Comparison of ENCODE assay signal across 5 fruit fly cellular contexts in genomic region chr3R:10412550-10413459, dm6.
A peak's percentile ranks its signal among the peaks of the same experiment; 100 is the strongest.
TF ChIP-seq lines count a peak whose summit lies in the region.

Gene Irp-1B, minus strand, starts transcription at chr3R:10412869.
Gene Rrp46, plus strand, starts transcription at chr3R:10413301.

- TF ChIP-seq CTCF in whole organism, embryonic (GFP tag; optimal IDR thresholded peaks at IDR 0.05; lab: Kevin White, UChicago) = no peak

TF ChIP-seq in whole organism, adult, 20 proteins besides CTCF, POLR2A, EP300 and RAD21 (continues in another document):
- peak; percentile 18 for TF ChIP-seq cic (GFP tag; optimal IDR thresholded peaks at IDR 0.05; lab: Kevin White, UChicago)
- TF ChIP-seq CG33017 (tag; optimal IDR thresholded peaks at IDR 0.05; lab: Kevin White, UChicago) = no peak
- no peak for TF ChIP-seq CG7101 (tag; optimal IDR thresholded peaks at IDR 0.05; lab: Kevin White, UChicago)
- TF ChIP-seq tj (GFP tag; optimal IDR thresholded peaks at IDR 0.05; lab: Kevin White, UChicago) = peak; percentile 39
- TF ChIP-seq CG1620 (GFP tag; optimal IDR thresholded peaks at IDR 0.05; lab: Kevin White, UChicago) = peak; percentile 37
- TF ChIP-seq Hr96 (GFP tag; optimal IDR thresholded peaks at IDR 0.05; lab: Kevin White, UChicago) = no peak
- no peak for TF ChIP-seq CG11617 (GFP tag; optimal IDR thresholded peaks at IDR 0.05; lab: Kevin White, UChicago)
- peak; percentile 11 for TF ChIP-seq Mnt (GFP tag; optimal IDR thresholded peaks at IDR 0.05; lab: Kevin White, UChicago)
- TF ChIP-seq CG14711 (tag; optimal IDR thresholded peaks at IDR 0.05; lab: Kevin White, UChicago) = no peak
- peak; percentile 8 for TF ChIP-seq CG12768 (GFP tag; optimal IDR thresholded peaks at IDR 0.05; lab: Kevin White, UChicago)
- peak; percentile 33 for TF ChIP-seq Crg-1 (GFP tag; optimal IDR thresholded peaks at IDR 0.05; lab: Kevin White, UChicago)
- no peak for TF ChIP-seq CG7045 (GFP tag; optimal IDR thresholded peaks at IDR 0.05; lab: Kevin White, UChicago)
- TF ChIP-seq kay (GFP tag; lab: Kevin White, UChicago; ENCODE audit: borderline replicate concordance) = no peak
- TF ChIP-seq bab1 (GFP tag; optimal IDR thresholded peaks at IDR 0.05; lab: Kevin White, UChicago) = no peak
- TF ChIP-seq toe (GFP tag; optimal IDR thresholded peaks at IDR 0.05; lab: Kevin White, UChicago) = peak; percentile 32
- TF ChIP-seq CG5204 (GFP tag; optimal IDR thresholded peaks at IDR 0.05; lab: Kevin White, UChicago) = no peak
- TF ChIP-seq ovo (GFP tag; optimal IDR thresholded peaks at IDR 0.05; lab: Kevin White, UChicago) = no peak
- TF ChIP-seq Clk (GFP tag; optimal IDR thresholded peaks at IDR 0.05; lab: Kevin White, UChicago) = no peak
- TF ChIP-seq pad (GFP tag; optimal IDR thresholded peaks at IDR 0.05; lab: Kevin White, UChicago) = no peak

TF ChIP-seq in whole organism, embryonic, 481 proteins besides CTCF, POLR2A, EP300 and RAD21 (continues in another document):
- no peak for TF ChIP-seq eve (GFP tag; optimal IDR thresholded peaks at IDR 0.05; lab: Kevin White, UChicago)
- peak; percentile 26 for TF ChIP-seq CG11504 (tag; optimal IDR thresholded peaks at IDR 0.05; lab: Kevin White, UChicago)
- no peak for TF ChIP-seq wek (GFP tag; optimal IDR thresholded peaks at IDR 0.05; lab: Kevin White, UChicago)
- TF ChIP-seq dm (GFP tag; optimal IDR thresholded peaks at IDR 0.05; lab: Kevin White, UChicago) = peak; percentile 65
- no peak for TF ChIP-seq emc (GFP tag; optimal IDR thresholded peaks at IDR 0.05; lab: Kevin White, UChicago)
- no peak for TF ChIP-seq CG15073 (GFP tag; optimal IDR thresholded peaks at IDR 0.05; lab: Kevin White, UChicago)
- no peak for TF ChIP-seq gsb-n (tag; optimal IDR thresholded peaks at IDR 0.05; lab: Kevin White, UChicago)
- no peak for TF ChIP-seq CG2202 (tag; optimal IDR thresholded peaks at IDR 0.05; lab: Kevin White, UChicago)
- no peak for TF ChIP-seq CG15269 (tag; optimal IDR thresholded peaks at IDR 0.05; lab: Kevin White, UChicago)
- TF ChIP-seq CG13287 (GFP tag; IDR thresholded peaks at IDR 0.05; lab: Robert Waterston, UW; ENCODE audit: partially characterized antibody) = peak; percentile 94
- no peak for TF ChIP-seq Usf (GFP tag; optimal IDR thresholded peaks at IDR 0.05; lab: Kevin White, UChicago)
- peak; percentile 88 for TF ChIP-seq Scr (GFP tag; IDR thresholded peaks at IDR 0.05; lab: Robert Waterston, UW; ENCODE audit: partially characterized antibody)
- peak in 1 of 2 experiments; percentile 34 for TF ChIP-seq Hr78 (GFP tag; optimal IDR thresholded peaks at IDR 0.05; lab: Kevin White, UChicago)
- no peak for TF ChIP-seq Tbp (GFP tag; optimal IDR thresholded peaks at IDR 0.05; lab: Kevin White, UChicago)
- no peak for TF ChIP-seq CG17186 (GFP tag; optimal IDR thresholded peaks at IDR 0.05; lab: Kevin White, UChicago)
- no peak for TF ChIP-seq bigmax (GFP tag; optimal IDR thresholded peaks at IDR 0.05; lab: Kevin White, UChicago)
- no peak for TF ChIP-seq CG11247 (GFP tag; IDR thresholded peaks at IDR 0.05; lab: Robert Waterston, UW)
- TF ChIP-seq B-H1 (GFP tag; IDR thresholded peaks at IDR 0.05; lab: Robert Waterston, UW) = no peak

TF ChIP-seq in whole organism, prepupa, 60 proteins besides CTCF, POLR2A, EP300 and RAD21:
- TF ChIP-seq CG8119 (GFP tag; IDR thresholded peaks at IDR 0.05; lab: Robert Waterston, UW) (peak; percentile 23; the same call in 1 of the 3 replicates), CG6854 (GFP tag; optimal IDR thresholded peaks at IDR 0.05; lab: Kevin White, UChicago) (peak; percentile 5), CG16779 (tag; optimal IDR thresholded peaks at IDR 0.05; lab: Kevin White, UChicago) (peak; percentile 21), Sox102F (GFP tag; optimal IDR thresholded peaks at IDR 0.05; lab: Kevin White, UChicago) (no peak), CG3032 (tag; optimal IDR thresholded peaks at IDR 0.05; lab: Kevin White, UChicago) (peak; percentile 3), Eip78C (GFP tag; lab: Kevin White, UChicago) (peak; percentile 66), Hr39 (GFP tag; optimal IDR thresholded peaks at IDR 0.05; lab: Kevin White, UChicago) (no peak), CG6276 (GFP tag; optimal IDR thresholded peaks at IDR 0.05; lab: Kevin White, UChicago) (no peak), pdm3 (GFP tag; optimal IDR thresholded peaks at IDR 0.05; lab: Kevin White, UChicago) (no peak), CG1621 (tag; optimal IDR thresholded peaks at IDR 0.05; lab: Kevin White, UChicago) (peak; percentile 28), CG11902 (GFP tag; optimal IDR thresholded peaks at IDR 0.05; lab: Kevin White, UChicago) (no peak), CG10669 (GFP tag; optimal IDR thresholded peaks at IDR 0.05; lab: Kevin White, UChicago) (no peak), dac (GFP tag; optimal IDR thresholded peaks at IDR 0.05; lab: Kevin White, UChicago) (no peak), Hr4 (GFP tag; optimal IDR thresholded peaks at IDR 0.05; lab: Kevin White, UChicago) (peak; percentile 24), esn (GFP tag; optimal IDR thresholded peaks at IDR 0.05; lab: Kevin White, UChicago) (peak; percentile 20), lz (GFP tag; optimal IDR thresholded peaks at IDR 0.05; lab: Kevin White, UChicago) (peak; percentile 20), cyc (GFP tag; optimal IDR thresholded peaks at IDR 0.05; lab: Kevin White, UChicago) (peak; percentile 3), Eip75B (GFP tag; optimal IDR thresholded peaks at IDR 0.05; lab: Kevin White, UChicago) (peak; percentile 16), CG9139 (GFP tag; optimal IDR thresholded peaks at IDR 0.05; lab: Kevin White, UChicago) (peak; percentile 31), CG6808 (GFP tag; optimal IDR thresholded peaks at IDR 0.05; lab: Kevin White, UChicago) (no peak)

TF ChIP-seq in whole organism, pupa, 21 proteins besides CTCF, POLR2A, EP300 and RAD21:
- TF ChIP-seq CG8301 (tag; optimal IDR thresholded peaks at IDR 0.05; lab: Kevin White, UChicago) = no peak
- TF ChIP-seq Ets98B (GFP tag; IDR thresholded peaks at IDR 0.05; lab: Robert Waterston, UW) = 0 out of 2 replicates have a peak, but pooled peaks have one; percentile 21
- peak; percentile 24 for TF ChIP-seq gl (tag; optimal IDR thresholded peaks at IDR 0.05; lab: Kevin White, UChicago)
- TF ChIP-seq EcR (GFP tag; optimal IDR thresholded peaks at IDR 0.05; lab: Kevin White, UChicago) = peak; percentile 92

TF ChIP-seq in whole organism, wandering third instar larva, 38 proteins besides CTCF, POLR2A, EP300 and RAD21:
- TF ChIP-seq Hr83 (GFP tag; optimal IDR thresholded peaks at IDR 0.05; lab: Kevin White, UChicago; ENCODE audit: poor library complexity, severe bottlenecking) (no peak), Dfd (GFP tag; optimal IDR thresholded peaks at IDR 0.05; lab: Kevin White, UChicago) (no peak), usp (GFP tag; optimal IDR thresholded peaks at IDR 0.05; lab: Kevin White, UChicago) (no peak), rgr (GFP tag; optimal IDR thresholded peaks at IDR 0.05; lab: Kevin White, UChicago) (peak; percentile 0), CG9705 (GFP tag; optimal IDR thresholded peaks at IDR 0.05; lab: Kevin White, UChicago) (no peak), pan (optimal IDR thresholded peaks at IDR 0.05; lab: Kevin White, UChicago) (no peak), dl (GFP tag; optimal IDR thresholded peaks at IDR 0.05; lab: Kevin White, UChicago; ENCODE audit: insufficient read depth in 1 of 2, partially characterized antibody in 2 of 2) (no peak), dmrt93B (GFP tag; optimal IDR thresholded peaks at IDR 0.05; lab: Kevin White, UChicago) (no peak), sv (GFP tag; optimal IDR thresholded peaks at IDR 0.05; lab: Kevin White, UChicago) (no peak), CrebA (GFP tag; optimal IDR thresholded peaks at IDR 0.05; lab: Kevin White, UChicago; ENCODE audit: borderline replicate concordance) (no peak), HLH106 (tag; optimal IDR thresholded peaks at IDR 0.05; lab: Kevin White, UChicago) (no peak), jim (GFP tag; optimal IDR thresholded peaks at IDR 0.05; lab: Kevin White, UChicago) (no peak), Mio (GFP tag; optimal IDR thresholded peaks at IDR 0.05; lab: Kevin White, UChicago) (no peak), dsf (GFP tag; optimal IDR thresholded peaks at IDR 0.05; lab: Kevin White, UChicago; ENCODE audit: borderline replicate concordance) (no peak), N (GFP tag; optimal IDR thresholded peaks at IDR 0.05; lab: Kevin White, UChicago) (no peak), Sp1 (GFP tag; optimal IDR thresholded peaks at IDR 0.05; lab: Kevin White, UChicago) (peak; percentile 6), Vsx2 (GFP tag; optimal IDR thresholded peaks at IDR 0.05; lab: Kevin White, UChicago; ENCODE audit: partially characterized antibody) (no peak), ey (GFP tag; optimal IDR thresholded peaks at IDR 0.05; lab: Kevin White, UChicago) (no peak), lola (GFP tag; optimal IDR thresholded peaks at IDR 0.05; lab: Kevin White, UChicago) (no peak), tai (GFP tag; optimal IDR thresholded peaks at IDR 0.05; lab: Kevin White, UChicago) (no peak), CG32264 (GFP tag; optimal IDR thresholded peaks at IDR 0.05; lab: Kevin White, UChicago) (no peak), sage (GFP tag; optimal IDR thresholded peaks at IDR 0.05; lab: Kevin White, UChicago) (no peak), Myc (optimal IDR thresholded peaks at IDR 0.05; lab: Kevin White, UChicago) (peak; percentile 9), OdsH (GFP tag; optimal IDR thresholded peaks at IDR 0.05; lab: Kevin White, UChicago) (peak; percentile 1), brk (GFP tag; optimal IDR thresholded peaks at IDR 0.05; lab: Kevin White, UChicago) (no peak), Rel (GFP tag; optimal IDR thresholded peaks at IDR 0.05; lab: Kevin White, UChicago) (no peak), Rel (tag; optimal IDR thresholded peaks at IDR 0.05; lab: Kevin White, UChicago) (no peak), fru (GFP tag; optimal IDR thresholded peaks at IDR 0.05; lab: Kevin White, UChicago) (peak; percentile 3), Jra (GFP tag; optimal IDR thresholded peaks at IDR 0.05; lab: Kevin White, UChicago) (no peak), h (GFP tag; optimal IDR thresholded peaks at IDR 0.05; lab: Kevin White, UChicago) (peak; percentile 23), Hr78 (GFP tag; optimal IDR thresholded peaks at IDR 0.05; lab: Kevin White, UChicago) (no peak), woc (GFP tag; optimal IDR thresholded peaks at IDR 0.05; lab: Kevin White, UChicago) (no peak), psq (GFP tag; optimal IDR thresholded peaks at IDR 0.05; lab: Kevin White, UChicago) (peak; percentile 20), Dif (GFP tag; optimal IDR thresholded peaks at IDR 0.05; lab: Kevin White, UChicago; ENCODE audit: partially characterized antibody) (no peak), Hnf4 (GFP tag; optimal IDR thresholded peaks at IDR 0.05; lab: Kevin White, UChicago) (peak; percentile 18), Abd-B (GFP tag; optimal IDR thresholded peaks at IDR 0.05; lab: Kevin White, UChicago) (no peak), foxo (GFP tag; optimal IDR thresholded peaks at IDR 0.05; lab: Kevin White, UChicago) (no peak), br (GFP tag; optimal IDR thresholded peaks at IDR 0.05; lab: Kevin White, UChicago) (no peak), GATAd (GFP tag; optimal IDR thresholded peaks at IDR 0.05; lab: Kevin White, UChicago) (no peak)
